Worm (Caenorhabditis elegans): ENCODE data around the gene cah-1.
A peak's percentile ranks its signal among the peaks of the same experiment; 100 is the strongest.

Gene cah-1

DNA sequence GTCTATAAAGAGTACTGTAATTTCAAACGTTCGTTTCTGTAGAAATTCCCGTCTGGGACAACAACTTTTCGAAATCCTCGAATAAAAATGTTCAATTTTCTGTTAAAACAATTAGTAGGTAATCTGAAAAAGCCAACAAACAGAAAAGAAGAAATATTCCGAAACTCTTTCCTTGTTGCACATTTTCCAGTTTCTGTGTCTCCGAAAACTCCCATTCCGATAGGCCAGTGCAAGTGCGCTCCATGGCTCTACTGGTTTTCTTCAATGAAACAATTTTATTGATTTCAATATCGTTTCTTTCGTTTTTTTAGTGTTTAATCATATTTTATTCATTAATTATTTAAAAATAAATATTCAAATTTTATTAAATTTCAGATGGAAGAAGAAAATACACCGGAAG lies 17.2 kb upstream of the cah-1 start, which contains the start of gene F54D8.6:
TSS of gene F54D8.6 (plus strand) at position 370 of the 400 bp plus-strand sequence.
- peak; percentile 40 for TF ChIP-seq W03F9.2 (tag; optimal IDR thresholded peaks at IDR 0.05)
- no peak for TF ChIP-seq dao-5 (tag; optimal IDR thresholded peaks at IDR 0.05)
- no peak for TF ChIP-seq him-1 (tag; optimal IDR thresholded peaks at IDR 0.05)

DNA sequence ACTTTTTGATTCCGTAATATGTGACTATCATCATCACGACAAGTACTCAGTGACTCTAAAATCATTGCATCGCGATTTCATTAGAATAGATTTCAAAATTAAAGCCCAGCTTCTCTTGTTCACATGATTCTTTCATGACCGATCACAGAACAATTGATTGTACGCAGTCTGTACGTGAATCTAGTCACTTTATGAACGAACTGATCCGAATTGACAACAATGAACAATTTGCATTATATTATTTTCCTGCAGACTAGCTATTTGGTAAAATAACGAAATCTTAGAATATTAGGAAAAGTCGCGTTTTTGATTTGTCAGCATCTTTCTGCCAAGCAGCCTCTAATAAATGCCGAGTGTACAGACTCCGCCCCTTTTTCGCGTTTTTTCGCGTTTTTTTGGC lies 14.1 kb upstream of the cah-1 start:
- no peak for TF ChIP-seq him-1 (tag; optimal IDR thresholded peaks at IDR 0.05)
- no peak for TF ChIP-seq W03F9.2 (tag; optimal IDR thresholded peaks at IDR 0.05)
- TF ChIP-seq dao-5 (tag; optimal IDR thresholded peaks at IDR 0.05), result no peak

DNA sequence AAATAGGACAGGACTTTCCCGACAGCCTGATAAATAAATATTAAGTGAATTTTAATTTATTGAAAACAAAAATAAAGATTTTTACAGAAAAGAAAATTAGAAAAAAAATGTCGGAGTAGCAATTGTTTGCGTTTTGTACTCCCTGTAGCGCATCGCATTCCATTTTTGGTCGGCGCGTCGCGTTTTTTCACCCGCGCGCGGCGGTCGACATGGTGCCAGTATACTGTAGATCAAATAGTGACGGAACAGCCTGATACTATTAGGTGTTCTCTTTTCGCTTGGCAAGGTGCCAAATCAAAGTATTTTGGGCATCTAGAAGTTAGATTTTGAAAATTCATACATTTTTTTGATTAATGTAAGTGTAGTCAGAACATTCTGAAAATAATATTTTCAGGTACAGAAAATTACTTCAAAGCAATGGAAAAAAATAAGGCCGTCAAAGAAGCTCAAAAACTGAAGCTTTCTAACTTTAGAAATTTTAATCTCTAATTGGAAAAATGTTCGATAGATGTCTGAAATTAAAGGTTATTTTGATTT lies 13.4 kb upstream of the cah-1 start:
- no peak for TF ChIP-seq W03F9.2 (tag; optimal IDR thresholded peaks at IDR 0.05)
- TF ChIP-seq him-1 (tag; optimal IDR thresholded peaks at IDR 0.05), result no peak
- no peak for TF ChIP-seq dao-5 (tag; optimal IDR thresholded peaks at IDR 0.05)

DNA sequence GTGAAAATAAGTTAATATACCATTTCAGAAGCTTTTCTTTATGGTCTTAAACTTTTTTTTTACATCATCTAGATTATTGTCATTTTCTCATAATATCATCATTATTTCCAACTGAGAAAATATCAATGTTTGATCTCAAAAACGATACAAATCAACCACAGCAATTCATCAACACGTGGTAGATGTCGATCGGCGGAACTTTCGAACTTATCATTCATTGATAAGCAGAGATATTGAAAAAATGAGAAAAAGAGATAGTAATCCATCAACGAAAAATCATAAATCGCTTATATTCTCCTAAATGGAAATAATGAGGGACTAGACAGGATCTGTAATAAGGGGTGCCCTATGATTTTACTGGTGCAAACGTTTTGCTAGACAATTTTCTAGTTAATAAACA lies 11.3 kb upstream of the cah-1 start:
- no peak for TF ChIP-seq him-1 (tag; optimal IDR thresholded peaks at IDR 0.05)

DNA sequence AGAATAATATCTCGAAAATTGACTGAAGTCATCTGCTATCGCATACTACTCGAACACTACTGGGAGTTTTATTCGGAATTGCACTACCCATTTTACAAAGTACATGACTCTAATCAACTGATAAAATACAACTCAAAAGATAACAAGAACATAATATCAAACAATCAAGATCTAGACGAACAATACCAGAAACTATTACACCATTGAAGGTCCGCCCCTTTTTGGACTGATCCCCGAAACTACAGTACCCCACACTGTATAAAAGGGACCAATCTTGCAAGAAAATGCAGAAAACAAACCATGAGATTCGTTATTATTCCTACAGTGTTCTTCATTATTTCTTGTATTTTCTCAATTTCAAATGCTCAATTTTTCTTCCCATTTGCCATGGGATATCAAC lies 9.1 kb upstream of the cah-1 start, which contains the start of gene F54D8.10:
TSS of gene F54D8.10 (plus strand) at position 301 of the 400 bp plus-strand sequence.
- no peak for TF ChIP-seq W03F9.2 (tag; optimal IDR thresholded peaks at IDR 0.05)
- TF ChIP-seq dao-5 (tag; optimal IDR thresholded peaks at IDR 0.05), result no peak
- TF ChIP-seq him-1 (tag; optimal IDR thresholded peaks at IDR 0.05), result no peak

- no peak for TF ChIP-seq W03F9.2 (tag; optimal IDR thresholded peaks at IDR 0.05)
- TF ChIP-seq dao-5 (tag; optimal IDR thresholded peaks at IDR 0.05), result no peak
- TF ChIP-seq him-1 (tag; optimal IDR thresholded peaks at IDR 0.05), result no peak
Measured at ce11 chrIII:5092345-5092744, 6.9 kb upstream of the cah-1 start.

- no peak for TF ChIP-seq dao-5 (tag; optimal IDR thresholded peaks at IDR 0.05)
- TF ChIP-seq W03F9.2 (tag; optimal IDR thresholded peaks at IDR 0.05), result no peak
- TF ChIP-seq him-1 (tag; optimal IDR thresholded peaks at IDR 0.05), result no peak
Measured at ce11 chrIII:5089489-5089888, 4.1 kb upstream of the cah-1 start.

DNA sequence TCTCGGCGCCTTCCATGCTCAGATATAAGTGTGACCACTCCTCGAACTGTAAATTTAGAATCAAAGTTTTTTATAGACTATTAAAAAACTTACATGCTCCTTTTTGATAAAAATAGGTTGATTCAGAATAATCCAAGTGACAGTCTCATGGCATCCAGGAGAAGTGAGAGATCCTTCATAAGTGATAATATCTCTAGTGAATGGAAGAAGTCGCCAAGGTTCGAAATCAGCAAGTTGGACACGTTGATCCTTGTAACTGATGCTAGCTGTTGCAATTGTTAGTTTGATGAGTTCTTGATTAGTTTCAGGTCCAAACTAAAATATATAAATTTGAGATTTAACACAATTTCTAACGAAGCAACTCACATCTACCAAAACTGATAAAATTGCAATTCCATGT lies 2.1 kb downstream of the cah-1 start:
- TF ChIP-seq W03F9.2 (tag; optimal IDR thresholded peaks at IDR 0.05) (no peak), him-1 (tag; optimal IDR thresholded peaks at IDR 0.05) (no peak), dao-5 (tag; optimal IDR thresholded peaks at IDR 0.05) (no peak)

- TF ChIP-seq dao-5 (tag; optimal IDR thresholded peaks at IDR 0.05) (no peak), him-1 (tag; optimal IDR thresholded peaks at IDR 0.05) (no peak), W03F9.2 (tag; optimal IDR thresholded peaks at IDR 0.05) (no peak)
Measured at ce11 chrIII:5081573-5081823, 3.9 kb downstream of the cah-1 start, which contains the start of gene cox-6A. cox-6A (plus strand) TSS chrIII:5081724.

DNA sequence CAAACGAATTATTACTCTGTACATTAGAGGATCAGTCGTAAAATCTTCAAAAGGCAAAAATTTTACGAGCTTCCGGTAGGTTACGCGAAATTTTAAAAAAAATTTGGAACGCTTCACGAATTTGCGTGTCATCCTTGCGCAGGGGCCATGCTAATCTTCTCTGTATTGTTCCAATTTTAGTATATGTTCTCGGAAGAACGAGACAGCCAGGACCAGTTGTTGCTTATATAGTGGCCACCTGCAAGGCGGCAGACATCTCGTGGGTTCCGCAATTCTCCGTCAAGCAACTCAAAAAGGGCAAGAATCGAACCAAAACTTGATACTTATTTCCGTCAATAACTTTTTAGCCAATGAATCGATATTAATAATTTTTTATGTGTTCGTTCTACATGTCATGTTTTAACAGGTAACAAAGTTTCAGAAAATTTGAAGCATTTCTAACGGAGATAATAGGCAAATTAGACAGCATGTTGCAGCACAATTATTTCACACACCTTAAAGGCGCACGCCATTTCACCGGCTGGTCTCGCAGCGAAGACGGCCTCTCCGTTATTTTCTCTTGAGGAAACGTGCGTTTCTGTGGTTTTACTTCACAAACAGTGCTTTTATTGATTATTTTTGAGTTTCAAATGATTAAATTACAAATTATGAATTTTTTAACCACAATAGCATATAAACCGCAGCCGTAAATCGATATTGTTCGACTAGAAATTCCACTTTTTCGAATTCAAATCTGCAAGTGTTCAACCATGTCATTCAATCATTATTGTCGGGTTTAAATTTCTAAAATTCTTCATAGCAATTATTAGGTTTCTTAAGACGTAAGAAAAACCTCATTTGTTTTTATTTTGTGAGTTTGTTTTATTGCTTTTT lies 4.5 kb downstream of the cah-1 start:
- TF ChIP-seq dao-5 (tag; optimal IDR thresholded peaks at IDR 0.05) (no peak), W03F9.2 (tag; optimal IDR thresholded peaks at IDR 0.05) (peak; percentile 1), him-1 (tag; optimal IDR thresholded peaks at IDR 0.05) (peak; percentile 81)

- no peak for TF ChIP-seq W03F9.2 (tag; optimal IDR thresholded peaks at IDR 0.05)
- TF ChIP-seq him-1 (tag; optimal IDR thresholded peaks at IDR 0.05), result no peak
- no peak for TF ChIP-seq dao-5 (tag; optimal IDR thresholded peaks at IDR 0.05)
Measured at ce11 chrIII:5078062-5078461, 7.4 kb downstream of the cah-1 start.

DNA sequence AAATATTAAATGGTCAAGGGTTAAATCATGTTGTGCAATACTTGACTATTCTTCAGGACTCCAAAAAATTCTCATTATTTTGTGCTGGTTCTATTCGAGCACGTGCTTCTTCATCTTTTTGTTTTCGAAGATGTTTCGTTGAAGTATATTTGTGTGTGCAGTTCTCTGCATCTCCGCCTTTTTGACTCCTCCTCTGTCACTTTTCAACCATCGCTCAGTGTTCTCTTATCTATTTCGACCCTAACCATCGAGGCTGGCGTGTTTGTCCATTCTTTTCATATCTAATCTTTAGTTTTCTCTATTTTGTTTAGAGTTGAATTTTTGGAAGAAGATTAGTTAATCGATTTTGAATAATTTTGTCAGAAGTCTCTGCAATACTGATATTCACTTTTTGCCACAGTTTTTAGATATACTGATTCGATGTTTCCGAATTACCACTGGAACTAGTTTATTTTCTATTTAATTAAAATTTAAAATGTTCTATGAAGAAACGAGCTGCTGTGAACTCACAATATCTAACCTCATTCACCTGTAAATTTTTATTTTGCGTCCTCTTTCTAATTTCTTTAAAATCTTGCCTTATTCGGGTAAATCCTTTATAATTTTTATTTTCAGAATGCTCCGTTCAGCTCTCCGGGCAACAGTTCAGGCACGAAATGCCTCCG lies 8.1 kb downstream of the cah-1 start, which contains the start of gene alh-1:
TSS of gene alh-1 (plus strand) at position 615 of the 665 bp plus-strand sequence.
- no peak for TF ChIP-seq W03F9.2 (tag; optimal IDR thresholded peaks at IDR 0.05)
- TF ChIP-seq dao-5 (tag; optimal IDR thresholded peaks at IDR 0.05), result no peak
- no peak for TF ChIP-seq him-1 (tag; optimal IDR thresholded peaks at IDR 0.05)

DNA sequence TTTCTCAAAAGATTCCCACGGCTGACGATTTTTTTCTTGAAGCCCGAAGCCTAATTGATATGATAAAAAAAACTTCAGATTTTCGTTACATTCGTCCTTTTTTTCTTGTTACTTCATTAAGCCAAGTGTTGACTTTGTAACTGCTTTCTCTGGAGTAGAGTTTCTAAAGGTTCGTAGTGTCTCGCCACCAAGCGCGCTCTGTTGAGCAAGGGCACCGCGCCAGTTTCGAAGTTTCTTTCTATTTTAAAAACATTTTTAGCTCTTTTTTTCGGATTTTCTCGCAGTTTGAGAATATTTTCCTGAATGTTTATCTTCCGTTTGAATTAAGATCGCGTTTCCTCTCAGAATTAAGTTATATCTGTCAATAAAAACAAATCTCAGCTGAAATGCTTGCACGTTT lies 8.9 kb downstream of the cah-1 start:
- TF ChIP-seq him-1 (tag; optimal IDR thresholded peaks at IDR 0.05), result no peak

- TF ChIP-seq him-1 (tag; optimal IDR thresholded peaks at IDR 0.05), result no peak
- TF ChIP-seq dao-5 (tag; optimal IDR thresholded peaks at IDR 0.05), result no peak
- no peak for TF ChIP-seq W03F9.2 (tag; optimal IDR thresholded peaks at IDR 0.05)
Measured at ce11 chrIII:5074398-5074797, 11.0 kb downstream of the cah-1 start, which contains the start of gene ttbk-6. ttbk-6 (plus strand) TSS chrIII:5074698.

Measured in whole organism, L4/young adult.